Fruit fly (Drosophila melanogaster) whole organism, wandering third instar larva: ENCODE data around the gene CG6295.
A peak's percentile ranks its signal among the peaks of the same experiment; 100 is the strongest.

Source experiments
- CG32264 ChIP-seq: fragments of 200-800 bp; sonication (Bioruptor generic); optimal IDR thresholded peaks from 2 replicates; lab custom pipeline; 2016; ENCODE audit warnings: missing biosample characterization, missing genetic modification characterization
- CG9705 ChIP-seq: fragments of 200-800 bp; sonication (Bioruptor generic); optimal IDR thresholded peaks from 2 replicates; lab custom pipeline; 2018; ENCODE audit warnings: missing biosample characterization, mild to moderate bottlenecking, missing genetic modification characterization
- CrebA ChIP-seq: fragments of 200-800 bp; sonication (Bioruptor generic); optimal IDR thresholded peaks from 2 replicates; lab custom pipeline; 2016; ENCODE audit warnings: missing biosample characterization, mild to moderate bottlenecking, missing genetic modification characterization, borderline replicate concordance
- Dfd ChIP-seq: fragments of >200 bp; optimal IDR thresholded peaks from 2 replicates; lab custom pipeline; 2017; ENCODE audit warnings: missing biosample characterization, missing genetic modification characterization
- GATAd ChIP-seq: sonication (Bioruptor generic); optimal IDR thresholded peaks from 2 replicates; lab custom pipeline; 2016; ENCODE audit warnings: missing biosample characterization, missing genetic modification characterization
- HLH106 ChIP-seq: fragments of 200-800 bp; optimal IDR thresholded peaks from 3 replicates; lab custom pipeline; 2019; ENCODE audit warnings: missing biosample characterization, mild to moderate bottlenecking, missing genetic modification characterization, moderate library complexity
- Hnf4 ChIP-seq: fragments of 200-800 bp; sonication (Bioruptor generic); optimal IDR thresholded peaks from 2 replicates; lab custom pipeline; 2016; ENCODE audit warnings: missing biosample characterization, mild to moderate bottlenecking, missing genetic modification characterization
- Hr78 ChIP-seq: fragments of >200 bp; optimal IDR thresholded peaks from 2 replicates; lab custom pipeline; 2017; ENCODE audit warnings: missing biosample characterization, missing genetic modification characterization
- Jra ChIP-seq: sonication (Bioruptor generic); optimal IDR thresholded peaks from 2 replicates; lab custom pipeline; 2016; ENCODE audit warnings: missing biosample characterization, missing genetic modification characterization
- N ChIP-seq: fragments of >200 bp; optimal IDR thresholded peaks from 2 replicates; lab custom pipeline; 2018; ENCODE audit warnings: missing biosample characterization, missing external identifiers, missing genetic modification characterization
- OdsH ChIP-seq: fragments of 200-800 bp; sonication (Bioruptor generic); optimal IDR thresholded peaks from 2 replicates; lab custom pipeline; 2016; ENCODE audit warnings: missing biosample characterization, mild to moderate bottlenecking, missing genetic modification characterization
- Rel ChIP-seq, 2 experiments: fragments of 200-800 bp; sonication (Bioruptor generic) in 1 of 2; optimal IDR thresholded peaks; 2 replicates in 1 of 2; 3 replicates in 1 of 2; lab custom pipeline; 2016 to 2019; ENCODE audit warnings: mild to moderate bottlenecking in 2 of 2, missing biosample characterization in 2 of 2, missing genetic modification characterization in 2 of 2, moderate library complexity in 1 of 2
- Sp1 ChIP-seq: fragments of 200-800 bp; sonication (Bioruptor generic); optimal IDR thresholded peaks from 3 replicates; lab custom pipeline; 2019; ENCODE audit warnings: missing biosample characterization, mild to moderate bottlenecking, missing genetic modification characterization, moderate library complexity
- br ChIP-seq: fragments of 200-800 bp; sonication (Bioruptor generic); optimal IDR thresholded peaks from 2 replicates; lab custom pipeline; 2016; ENCODE audit warnings: missing biosample characterization, missing genetic modification characterization
- brk ChIP-seq: fragments of 200-800 bp; sonication (Bioruptor generic); optimal IDR thresholded peaks from 2 replicates; lab custom pipeline; 2016; ENCODE audit warnings: missing biosample characterization, mild to moderate bottlenecking, missing genetic modification characterization
- dmrt93B ChIP-seq: fragments of 200-800 bp; sonication (Bioruptor generic); optimal IDR thresholded peaks from 2 replicates; lab custom pipeline; 2018; ENCODE audit warnings: missing biosample characterization, mild to moderate bottlenecking, missing genetic modification characterization
- dsf ChIP-seq: sonication (Bioruptor generic); optimal IDR thresholded peaks from 2 replicates; lab custom pipeline; 2016; ENCODE audit warnings: missing biosample characterization, missing genetic modification characterization, borderline replicate concordance
- ey ChIP-seq: fragments of 200-800 bp; sonication (Bioruptor generic); optimal IDR thresholded peaks from 2 replicates; lab custom pipeline; 2016; ENCODE audit warnings: missing biosample characterization, missing genetic modification characterization
- foxo ChIP-seq, 2 experiments: fragments of 200-800 bp; sonication (Bioruptor generic); optimal IDR thresholded peaks; 2 replicates in 1 of 2; 3 replicates in 1 of 2; lab custom pipeline; 2016 to 2017; ENCODE audit warnings: missing biosample characterization in 2 of 2, missing genetic modification characterization in 2 of 2
- fru ChIP-seq: fragments of 200-800 bp; sonication (Bioruptor generic); optimal IDR thresholded peaks from 3 replicates; lab custom pipeline; 2016; ENCODE audit warnings: missing biosample characterization, mild to moderate bottlenecking, missing genetic modification characterization
- h ChIP-seq: fragments of 200-800 bp; sonication (Bioruptor generic); optimal IDR thresholded peaks from 3 replicates; lab custom pipeline; 2016; ENCODE audit warnings: missing biosample characterization, mild to moderate bottlenecking, missing genetic modification characterization
- pan ChIP-seq: fragments of >200 bp; optimal IDR thresholded peaks from 2 replicates; lab custom pipeline; 2017
- psq ChIP-seq: fragments of 200-800 bp; sonication (Bioruptor generic); optimal IDR thresholded peaks from 3 replicates; lab custom pipeline; 2017; ENCODE audit warnings: missing biosample characterization, mild to moderate bottlenecking, missing genetic modification characterization, moderate library complexity
- rgr ChIP-seq: fragments of 200-800 bp; sonication (Bioruptor generic); optimal IDR thresholded peaks from 3 replicates; lab custom pipeline; 2016; ENCODE audit warnings: missing biosample characterization, mild to moderate bottlenecking, missing genetic modification characterization
- sage ChIP-seq: fragments of 200-800 bp; sonication (Bioruptor generic); optimal IDR thresholded peaks from 2 replicates; lab custom pipeline; 2016; ENCODE audit warnings: missing biosample characterization, mild to moderate bottlenecking, missing genetic modification characterization
- sv ChIP-seq: fragments of 200-800 bp; sonication (Bioruptor generic); optimal IDR thresholded peaks from 3 replicates; lab custom pipeline; 2016; ENCODE audit warnings: missing biosample characterization, missing genetic modification characterization
- tai ChIP-seq: sonication (Bioruptor generic); optimal IDR thresholded peaks from 2 replicates; lab custom pipeline; 2016; ENCODE audit warnings: missing biosample characterization, missing genetic modification characterization
- woc ChIP-seq: sonication (Bioruptor generic); optimal IDR thresholded peaks from 2 replicates; lab custom pipeline; 2016; ENCODE audit warnings: missing biosample characterization, mild to moderate bottlenecking, missing genetic modification characterization

Gene CG6295

DNA sequence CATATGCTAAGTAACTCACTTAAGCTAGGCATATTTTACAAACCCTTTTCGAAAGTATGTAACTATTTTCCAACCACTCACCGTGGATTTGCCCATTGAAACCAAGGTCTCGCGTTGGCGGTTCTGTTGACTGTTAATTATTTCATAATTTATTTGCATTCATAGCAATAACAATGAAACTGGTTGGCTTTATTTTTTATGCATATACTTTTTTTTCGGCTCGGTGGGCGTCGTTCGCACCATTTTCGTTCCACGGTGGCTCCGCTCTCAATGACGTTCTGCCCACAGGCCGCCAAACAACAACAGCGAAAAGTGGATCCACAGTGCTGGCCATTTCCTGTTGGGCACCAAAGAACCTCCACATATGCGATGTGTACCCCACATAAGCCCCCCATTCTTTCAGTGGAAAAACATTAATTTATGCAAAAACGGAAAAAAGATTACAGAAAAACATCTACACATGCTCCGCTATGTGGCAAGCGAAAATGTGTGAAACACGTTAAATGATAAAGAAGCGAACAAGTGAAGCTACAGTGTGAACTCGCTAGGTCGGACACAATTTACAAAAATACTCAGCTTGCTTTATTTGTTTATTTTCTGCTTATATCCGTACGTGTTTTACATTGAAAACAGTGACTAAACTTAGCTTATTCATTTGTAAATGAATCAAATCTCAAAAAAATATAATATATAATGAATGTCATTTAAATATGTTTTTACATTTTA lies 39.1 kb downstream of the CG6295 start (continued):
- TF ChIP-seq Sp1 (peak; percentile 57), GATAd (no peak)
- TF ChIP-seq, all 38 proteins: peak for 8

DNA sequence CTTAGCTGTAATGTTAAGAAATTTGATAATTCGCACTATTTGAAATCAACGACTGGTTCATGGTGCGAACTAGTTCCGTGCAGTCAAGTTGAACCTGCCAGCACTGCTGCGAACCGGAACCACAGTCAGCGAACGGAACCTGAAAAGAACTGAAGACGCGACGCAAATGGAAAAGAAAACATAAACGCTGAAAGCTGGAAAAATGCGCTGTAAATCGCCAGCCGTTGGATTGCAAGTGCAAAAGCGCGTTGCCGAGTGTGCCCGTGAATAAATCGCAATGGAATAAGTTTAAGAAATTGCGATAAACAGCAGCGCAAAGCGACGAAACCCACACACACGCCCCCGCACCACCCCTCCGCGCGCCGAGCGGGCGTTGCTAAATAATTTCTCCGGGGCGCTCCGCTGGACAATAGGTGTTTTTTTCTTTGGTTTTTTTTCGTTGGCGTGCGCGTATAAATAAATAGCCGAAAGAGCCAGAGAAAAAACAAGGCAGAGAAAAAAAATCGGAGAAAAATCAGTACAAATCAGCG lies 40.0 kb downstream of the CG6295 start, which contains the start of gene CG5521:
Gene CG5521 (plus strand): TSS at position 137 of the 530 bp plus-strand sequence.
- TF ChIP-seq dsf (GFP tag; lab: Kevin White, UChicago) (no peak), Sp1 (peak; percentile 9), CrebA (GFP tag; lab: Kevin White, UChicago) (no peak), tai (GFP tag; lab: Kevin White, UChicago) (no peak), Jra (GFP tag; lab: Kevin White, UChicago) (no peak), Rel (GFP tag; optimal IDR thresholded peaks at IDR 0.05; lab: Kevin White, UChicago) (no peak), Rel (tag; optimal IDR thresholded peaks at IDR 0.05; lab: Kevin White, UChicago) (peak; percentile 8), pan (lab: Kevin White, UChicago) (no peak), psq (GFP tag; lab: Kevin White, UChicago) (peak; percentile 50), Hr78 (no peak), h (GFP tag; lab: Kevin White, UChicago) (peak; percentile 59), Hnf4 (GFP tag; lab: Kevin White, UChicago) (no peak), woc (GFP tag; lab: Kevin White, UChicago) (peak; percentile 69)

DNA sequence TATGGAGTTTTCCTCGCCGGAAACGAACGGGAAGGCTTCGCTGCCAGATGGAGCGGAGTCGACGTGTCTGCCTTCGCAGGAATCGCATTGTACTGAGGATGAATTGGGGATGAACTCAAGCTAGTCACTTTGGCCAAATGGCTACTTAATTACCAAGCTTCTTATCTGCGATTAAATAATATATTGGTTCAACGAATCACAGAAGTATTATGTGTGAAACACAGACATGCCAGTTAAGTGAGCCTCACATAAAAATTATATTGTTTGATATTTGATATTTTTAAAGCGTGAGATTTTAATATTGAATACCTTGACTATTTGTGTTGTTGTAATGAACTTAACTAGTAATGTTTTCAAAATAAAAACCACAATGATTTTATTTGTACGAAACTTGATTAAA lies 40.5 kb downstream of the CG6295 start, which contains the start of gene Gr97a:
Gene Gr97a (minus strand): TSS at position 101 of the 400 bp plus-strand sequence.
- TF ChIP-seq Dfd (GFP tag; lab: Kevin White, UChicago) (no peak), tai (GFP tag; lab: Kevin White, UChicago) (no peak), N (no peak), brk (no peak), Hnf4 (GFP tag; lab: Kevin White, UChicago) (no peak)
- TF ChIP-seq, all 38 proteins: peak for 0

DNA sequence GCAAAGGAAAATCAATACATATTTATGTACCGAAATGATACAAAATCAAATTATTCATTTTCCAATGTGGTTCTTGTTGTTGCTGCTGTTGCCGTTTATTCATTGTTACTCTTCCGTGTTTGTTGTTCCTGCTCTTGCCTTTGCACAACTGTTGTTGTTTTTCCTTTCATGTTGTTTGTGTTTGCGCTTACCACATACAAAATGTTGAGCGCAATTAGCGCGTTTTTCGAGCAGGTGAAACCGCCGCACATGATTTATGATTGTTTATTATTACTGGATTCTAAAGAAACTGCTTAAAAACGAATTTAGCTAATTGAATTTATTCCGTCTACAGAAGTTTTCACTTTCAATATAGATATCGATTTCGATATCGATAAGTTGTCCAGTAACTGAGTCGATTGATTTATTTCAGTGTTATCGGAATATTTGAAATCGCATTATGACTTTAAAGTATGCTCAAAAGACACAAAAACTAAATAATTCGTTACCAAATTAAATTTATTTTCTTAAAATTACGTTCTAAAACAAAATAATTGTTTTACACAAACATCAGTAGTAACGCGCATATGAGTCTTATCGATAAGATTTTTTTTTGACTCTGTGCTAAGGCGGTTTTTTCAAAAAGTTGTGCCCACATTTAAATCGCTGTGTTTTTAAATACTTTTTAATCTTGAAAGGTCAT lies 42.3 kb downstream of the CG6295 start, which contains the start of gene Tsp97E:
Gene Tsp97E (minus strand): TSS at position 366 of the 682 bp plus-strand sequence.
- TF ChIP-seq fru (GFP tag; lab: Kevin White, UChicago) (peak; percentile 54), Sp1 (peak; percentile 5), Jra (GFP tag; lab: Kevin White, UChicago) (no peak), Hnf4 (GFP tag; lab: Kevin White, UChicago) (peak; percentile 3), HLH106 (tag; lab: Kevin White, UChicago) (no peak), brk (peak; percentile 25)
- TF ChIP-seq, all 38 proteins: peak for 4

DNA sequence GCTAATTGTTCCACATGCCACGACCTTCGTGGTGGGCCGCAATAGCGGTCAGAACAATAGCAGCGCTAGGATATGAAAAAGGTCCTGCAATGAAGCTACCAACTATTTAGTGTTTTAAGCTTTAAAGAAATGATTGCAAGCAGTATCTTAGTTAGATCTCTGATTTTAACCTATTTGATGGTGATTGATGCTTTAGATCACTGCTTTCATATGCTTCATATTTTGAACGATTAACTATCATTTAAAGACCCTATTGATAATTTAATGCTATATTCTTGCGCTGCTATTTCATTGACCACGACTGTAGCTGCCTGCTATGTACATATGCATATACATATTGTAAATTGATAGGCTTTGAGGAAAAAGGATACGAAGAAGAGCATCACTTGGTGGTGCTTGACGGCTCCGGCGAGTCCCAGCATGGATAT lies 43.1 kb downstream of the CG6295 start:
- TF ChIP-seq dmrt93B (GFP tag; lab: Kevin White, UChicago) (peak; percentile 64), rgr (GFP tag; lab: Kevin White, UChicago) (peak; percentile 20), fru (GFP tag; lab: Kevin White, UChicago) (peak; percentile 24), Hnf4 (GFP tag; lab: Kevin White, UChicago) (peak; percentile 20), CG9705 (GFP tag; lab: Kevin White, UChicago) (peak; percentile 29), woc (GFP tag; lab: Kevin White, UChicago) (peak; percentile 19), br (peak; percentile 36), Sp1 (peak; percentile 40), GATAd (no peak), foxo (GFP tag; optimal IDR thresholded peaks at IDR 0.05; lab: Kevin White, UChicago) (peak in 1 of 2 experiments; percentile 71), CrebA (GFP tag; lab: Kevin White, UChicago) (no peak), HLH106 (tag; lab: Kevin White, UChicago) (peak; percentile 61), CG32264 (GFP tag; lab: Kevin White, UChicago) (no peak), ey (GFP tag; lab: Kevin White, UChicago) (peak; percentile 47), sv (GFP tag; lab: Kevin White, UChicago) (peak; percentile 18), h (GFP tag; lab: Kevin White, UChicago) (peak; percentile 37), Rel (GFP tag; optimal IDR thresholded peaks at IDR 0.05; lab: Kevin White, UChicago) (no peak), Rel (tag; optimal IDR thresholded peaks at IDR 0.05; lab: Kevin White, UChicago) (no peak), brk (no peak), sage (GFP tag; lab: Kevin White, UChicago) (peak; percentile 64), N (no peak), OdsH (GFP tag; lab: Kevin White, UChicago) (peak; percentile 25)
